Worm (Caenorhabditis elegans) whole organism, L3 larva: ENCODE results near the gene C25H3.16.

Experiments used
- R02D3.7 ChIP-seq: fragments of 150-350 bp; optimal IDR thresholded peaks from 2 replicates; lab custom pipeline; 2014; ENCODE audit warnings: missing biosample characterization, missing genetic modification characterization
- ZK546.5 ChIP-seq: sonication (generic microtip); optimal IDR thresholded peaks from 2 replicates; lab custom pipeline; 2017; ENCODE audit warnings: missing biosample characterization, missing genetic modification characterization
- aly-2 ChIP-seq: fragments of 150-350 bp; optimal IDR thresholded peaks from 2 replicates; lab custom pipeline; 2014; ENCODE audit warnings: missing biosample characterization, missing genetic modification characterization
- ama-1 ChIP-seq: fragments of 150-350 bp; optimal IDR thresholded peaks from 2 replicates; lab custom pipeline; 2018
- ceh-28 ChIP-seq: fragments of 150-350 bp; optimal IDR thresholded peaks from 2 replicates; lab custom pipeline; 2014; ENCODE audit warnings: missing biosample characterization, missing genetic modification reagents, missing genetic modification characterization
- ceh-82 ChIP-seq: fragments of 150-350 bp; optimal IDR thresholded peaks from 2 replicates; lab custom pipeline; 2014; ENCODE audit warnings: missing biosample characterization, missing genetic modification characterization
- ceh-9 ChIP-seq: sonication (generic microtip); optimal IDR thresholded peaks from 2 replicates; lab custom pipeline; 2018; ENCODE audit warnings: missing biosample characterization, missing genetic modification characterization
- daf-12 ChIP-seq: fragments of 150-350 bp; optimal IDR thresholded peaks from 2 replicates; lab custom pipeline; 2014; ENCODE audit warnings: missing biosample characterization, missing genetic modification reagents, missing genetic modification characterization
- egl-27 ChIP-seq: sonication (generic microtip); optimal IDR thresholded peaks from 4 replicates; lab custom pipeline; 2017; ENCODE audit warnings: missing biosample characterization, missing genetic modification reagents, missing genetic modification characterization
- egl-5 ChIP-seq: fragments of 150-350 bp; optimal IDR thresholded peaks from 2 replicates; lab custom pipeline; 2017; ENCODE audit warnings: missing biosample characterization, missing genetic modification reagents, missing genetic modification characterization, inconsistent platforms
- elt-2 ChIP-seq: sonication (generic microtip); optimal IDR thresholded peaks from 2 replicates; lab custom pipeline; 2016; ENCODE audit warnings: missing genetic modification reagents, mild to moderate bottlenecking, missing genetic modification characterization, missing compliant biosample characterization
- elt-3 ChIP-seq, 3 experiments: fragments of 150-350 bp in 1 of 3; sonication (generic microtip) in 2 of 3; optimal IDR thresholded peaks; 2 replicates in 2 of 3; 4 replicates in 1 of 3; lab custom pipeline; 2014 to 2017; ENCODE audit warnings: missing biosample characterization in 3 of 3, missing genetic modification characterization in 3 of 3
- fkh-2 ChIP-seq: fragments of 150-350 bp; optimal IDR thresholded peaks from 2 replicates; lab custom pipeline; 2014; ENCODE audit warnings: missing biosample characterization, missing genetic modification reagents, missing genetic modification characterization
- fos-1 ChIP-seq: fragments of 150-350 bp; optimal IDR thresholded peaks from 2 replicates; lab custom pipeline; 2014; ENCODE audit warnings: missing biosample characterization, missing genetic modification characterization
- hmg-11 ChIP-seq: sonication (generic microtip); optimal IDR thresholded peaks from 2 replicates; lab custom pipeline; 2016; ENCODE audit warnings: missing genetic modification characterization, missing compliant biosample characterization
- jun-1 ChIP-seq: fragments of 150-350 bp; optimal IDR thresholded peaks from 2 replicates; lab custom pipeline; 2014; ENCODE audit warnings: missing biosample characterization, missing genetic modification reagents, missing genetic modification characterization
- lin-15B ChIP-seq: fragments of 150-350 bp; optimal IDR thresholded peaks from 2 replicates; lab custom pipeline; 2014; ENCODE audit warnings: missing biosample characterization, missing genetic modification characterization
- lin-39 ChIP-seq: fragments of 150-350 bp; optimal IDR thresholded peaks from 2 replicates; lab custom pipeline; 2018; ENCODE audit warnings: missing biosample characterization, missing genetic modification reagents, missing genetic modification characterization
- mml-1 ChIP-seq: fragments of 150-350 bp; sonication (generic microtip); optimal IDR thresholded peaks from 3 replicates; lab custom pipeline; 2014; ENCODE audit warnings: missing biosample characterization, missing genetic modification characterization
- nfya-1 ChIP-seq: sonication (generic microtip); optimal IDR thresholded peaks from 2 replicates; lab custom pipeline; 2017; ENCODE audit warnings: missing genetic modification characterization, mild to moderate bottlenecking, missing compliant biosample characterization, antibody characterized with exemption, moderate library complexity; ENCODE audit not compliant: insufficient read depth
- nhr-12 ChIP-seq: fragments of 150-350 bp; optimal IDR thresholded peaks from 2 replicates; lab custom pipeline; 2014; ENCODE audit warnings: missing biosample characterization, missing genetic modification characterization
- nhr-23 ChIP-seq: fragments of 150-350 bp; optimal IDR thresholded peaks from 2 replicates; lab custom pipeline; 2014; ENCODE audit warnings: missing biosample characterization, missing genetic modification reagents, missing genetic modification characterization
- nhr-237 ChIP-seq: fragments of 150-350 bp; optimal IDR thresholded peaks from 2 replicates; lab custom pipeline; 2014; ENCODE audit warnings: missing biosample characterization, missing genetic modification characterization
- nhr-25 ChIP-seq: sonication (generic microtip); optimal IDR thresholded peaks from 2 replicates; lab custom pipeline; 2017; ENCODE audit warnings: missing biosample characterization, missing genetic modification characterization
- nhr-28 ChIP-seq: fragments of 150-350 bp; optimal IDR thresholded peaks from 2 replicates; lab custom pipeline; 2014; ENCODE audit warnings: missing biosample characterization, missing genetic modification characterization
- nhr-43 ChIP-seq: sonication (generic microtip); optimal IDR thresholded peaks from 2 replicates; lab custom pipeline; 2016; ENCODE audit warnings: mild to moderate bottlenecking, missing genetic modification characterization, missing compliant biosample characterization; ENCODE audit not compliant: poor library complexity, severe bottlenecking
- nhr-67 ChIP-seq: fragments of 150-350 bp; optimal IDR thresholded peaks from 2 replicates; lab custom pipeline; 2014; ENCODE audit warnings: missing biosample characterization, missing genetic modification characterization
- nhr-77 ChIP-seq: fragments of 150-350 bp; optimal IDR thresholded peaks from 2 replicates; lab custom pipeline; 2014; ENCODE audit warnings: missing biosample characterization, missing genetic modification characterization
- pha-4 ChIP-seq: fragments of 150-350 bp; optimal IDR thresholded peaks from 2 replicates; lab custom pipeline; 2014; ENCODE audit warnings: missing biosample characterization, missing genetic modification reagents, missing genetic modification characterization
- pqm-1 ChIP-seq: fragments of 150-350 bp; optimal IDR thresholded peaks from 2 replicates; lab custom pipeline; 2017; ENCODE audit warnings: missing biosample characterization, missing genetic modification characterization, inconsistent platforms
- sea-2 ChIP-seq: fragments of 150-350 bp; sonication (generic microtip); optimal IDR thresholded peaks from 4 replicates; lab custom pipeline; 2014; ENCODE audit warnings: missing biosample characterization, missing genetic modification reagents, missing genetic modification characterization
- skn-1 ChIP-seq: fragments of 150-350 bp; optimal IDR thresholded peaks from 2 replicates; lab custom pipeline; 2014; ENCODE audit warnings: missing biosample characterization, missing genetic modification characterization
- unc-39 ChIP-seq: sonication (generic microtip); optimal IDR thresholded peaks from 4 replicates; lab custom pipeline; 2017; ENCODE audit warnings: missing biosample characterization, missing genetic modification characterization
- unc-62 ChIP-seq: fragments of 150-350 bp; sonication (generic microtip); optimal IDR thresholded peaks from 4 replicates; lab custom pipeline; 2014; ENCODE audit warnings: missing biosample characterization, missing genetic modification reagents, missing genetic modification characterization
- zag-1 ChIP-seq: fragments of 150-350 bp; optimal IDR thresholded peaks from 2 replicates; lab custom pipeline; 2014; ENCODE audit warnings: missing biosample characterization, missing genetic modification characterization
- ztf-11 ChIP-seq: fragments of 150-350 bp; optimal IDR thresholded peaks from 2 replicates; lab custom pipeline; 2014; ENCODE audit warnings: missing biosample characterization, missing genetic modification characterization
- ztf-4 ChIP-seq: fragments of 150-350 bp; optimal IDR thresholded peaks from 2 replicates; lab custom pipeline; 2014; ENCODE audit warnings: missing biosample characterization, missing genetic modification characterization

The C25H3.16 gene

DNA sequence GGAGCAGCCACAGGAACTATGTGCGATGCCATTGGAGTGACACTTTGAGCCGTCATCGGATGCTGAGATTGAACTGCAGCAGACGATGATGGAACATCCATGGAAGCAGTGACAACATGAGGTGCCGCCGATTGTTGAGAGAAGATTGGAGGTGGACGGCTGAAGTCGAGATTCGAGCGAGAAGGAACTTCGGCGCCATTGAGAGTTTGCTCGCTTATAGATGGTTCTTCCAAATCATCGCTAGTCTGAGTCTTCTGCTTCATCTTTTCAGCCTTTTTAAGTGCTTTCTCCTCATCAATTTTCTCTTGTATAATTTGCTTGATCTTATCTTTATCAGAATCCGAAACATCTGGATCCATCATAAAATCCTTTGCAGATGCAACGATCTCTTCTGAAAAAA is 24.0 kb upstream of the C25H3.16 start:
- TF ChIP-seq nhr-12 (tag; lab: Kevin White, UChicago) (no peak), fkh-2 (no peak), zag-1 (tag; lab: Kevin White, UChicago) (no peak), egl-5 (no peak), R02D3.7 (no peak), nhr-237 (tag; lab: Kevin White, UChicago) (no peak), jun-1 (no peak), elt-3 (tag; optimal IDR thresholded peaks at IDR 0.05; lab: Kevin White, UChicago) (no peak), mml-1 (tag; lab: Kevin White, UChicago) (no peak), nfya-1 (tag; lab: Kevin White, UChicago) (no peak), elt-2 (tag; lab: Kevin White, UChicago) (no peak), aly-2 (tag; lab: Kevin White, UChicago) (no peak), unc-39 (tag; lab: Kevin White, UChicago) (no peak), ZK546.5 (tag; lab: Kevin White, UChicago) (no peak), unc-62 (no peak), skn-1 (tag; lab: Kevin White, UChicago) (no peak), nhr-23 (tag; lab: Kevin White, UChicago) (no peak), nhr-77 (tag; lab: Kevin White, UChicago) (no peak), ceh-28 (tag; lab: Kevin White, UChicago) (no peak)

- TF ChIP-seq ceh-82 (no peak), ceh-28 (tag; lab: Kevin White, UChicago) (no peak), elt-3 (tag; optimal IDR thresholded peaks at IDR 0.05; lab: Kevin White, UChicago) (no peak), lin-39 (tag; lab: Kevin White, UChicago) (no peak), nhr-67 (no peak)
Measured at ce11 chrII:5646942-5647341, 19.1 kb upstream of the C25H3.16 start, which contains the start of gene F59E12.9. Gene F59E12.9, minus strand, starts transcription at chrII:5647042.

ce11 chrII:5648272-5648671 is 17.8 kb upstream of the C25H3.16 start, which contains the start of gene ddl-1:
Gene ddl-1, minus strand, starts transcription at chrII:5648372.
- TF ChIP-seq nhr-12 (tag; lab: Kevin White, UChicago) (no peak), ceh-9 (tag; lab: Kevin White, UChicago) (no peak), fkh-2 (no peak), ZK546.5 (tag; lab: Kevin White, UChicago) (no peak), egl-27 (tag; lab: Kevin White, UChicago) (no peak), hmg-11 (tag; lab: Kevin White, UChicago) (no peak)

ce11 chrII:5649236-5650004 is 16.7 kb upstream of the C25H3.16 start, which contains the start of the genes sam-4, F59E12.17 and zyg-1:
Gene sam-4, minus strand, starts transcription at chrII:5649286.
Gene F59E12.17, minus strand, starts transcription at chrII:5649470.
Gene zyg-1, plus strand, starts transcription at chrII:5649748.
- no peak for TF ChIP-seq mml-1 (tag; lab: Kevin White, UChicago)
- peak; percentile 18 for TF ChIP-seq pqm-1 (tag; lab: Kevin White, UChicago)
- TF ChIP-seq jun-1 = no peak
- peak; percentile 63 for TF ChIP-seq egl-5
- TF ChIP-seq skn-1 (tag; lab: Kevin White, UChicago) = no peak
- no peak for TF ChIP-seq daf-12 (tag; lab: Kevin White, UChicago)
- TF ChIP-seq nhr-12 (tag; lab: Kevin White, UChicago) = no peak
- TF ChIP-seq hmg-11 (tag; lab: Kevin White, UChicago) = peak; percentile 35
- TF ChIP-seq ztf-11 (tag; lab: Kevin White, UChicago) = no peak
- no peak for TF ChIP-seq unc-62
- TF ChIP-seq fos-1 (tag; lab: Kevin White, UChicago) = no peak
- no peak for TF ChIP-seq sea-2
- TF ChIP-seq nhr-25 = peak; percentile 51
- no peak for TF ChIP-seq nhr-28 (tag; lab: Kevin White, UChicago)
- no peak for TF ChIP-seq unc-39 (tag; lab: Kevin White, UChicago)
- no peak for TF ChIP-seq ama-1 (lab: Kevin White, UChicago)
- TF ChIP-seq lin-15B (tag; lab: Kevin White, UChicago) = peak; percentile 95
- peak; percentile 52 for TF ChIP-seq elt-2 (tag; lab: Kevin White, UChicago)
- peak; percentile 90 for TF ChIP-seq nfya-1 (tag; lab: Kevin White, UChicago)
- peak; percentile 87 for TF ChIP-seq pha-4 (tag; lab: Kevin White, UChicago)
- TF ChIP-seq ceh-9 (tag; lab: Kevin White, UChicago) = no peak
- peak; percentile 74 for TF ChIP-seq lin-39 (tag; lab: Kevin White, UChicago)
- no peak for TF ChIP-seq nhr-77 (tag; lab: Kevin White, UChicago)
- TF ChIP-seq nhr-43 = peak; percentile 6
- TF ChIP-seq nhr-23 (tag; lab: Kevin White, UChicago) = peak; percentile 17
- TF ChIP-seq egl-27 (tag; lab: Kevin White, UChicago) = no peak
- no peak for TF ChIP-seq ceh-82
- TF ChIP-seq ztf-4 (tag; lab: Kevin White, UChicago) = no peak
